Worm (Caenorhabditis elegans) whole organism, L1 larva: ENCODE results near the gene irld-32.
"Not testable (repeated sequence)": the region's sequence is repeated elsewhere in the genome, so short reads cannot be mapped to it uniquely, and the experiment has no call there.

ENCODE experiments used
- C16A3.4 ChIP-seq: fragments of 150-350 bp; optimal IDR thresholded peaks from 2 replicates; lab custom pipeline; 2014; ENCODE audit warnings: missing biosample characterization, missing genetic modification characterization
- F16B12.6 ChIP-seq: fragments of 150-350 bp; optimal IDR thresholded peaks from 2 replicates; lab custom pipeline; 2014; ENCODE audit warnings: missing biosample characterization, missing genetic modification characterization
- alr-1 ChIP-seq: fragments of 200-800 bp; sonication (Bioruptor generic); optimal IDR thresholded peaks from 2 replicates; lab custom pipeline; 2018; ENCODE audit warnings: borderline replicate concordance, mild to moderate bottlenecking, missing genetic modification characterization, missing compliant biosample characterization
- aly-2 ChIP-seq: fragments of 150-350 bp; optimal IDR thresholded peaks from 2 replicates; lab custom pipeline; 2014; ENCODE audit warnings: missing biosample characterization, missing genetic modification characterization
- ama-1 ChIP-seq: fragments of 150-350 bp; optimal IDR thresholded peaks from 2 replicates; lab custom pipeline; 2014
- ceh-8 ChIP-seq: fragments of 200-800 bp; sonication (Bioruptor generic); optimal IDR thresholded peaks from 2 replicates; lab custom pipeline; 2018; ENCODE audit warnings: mild to moderate bottlenecking, missing genetic modification characterization, moderate library complexity, missing compliant biosample characterization
- ceh-82 ChIP-seq, 3 experiments: fragments of 150-350 bp in 1 of 3; sonication (generic microtip) in 2 of 3; optimal IDR thresholded peaks; 2 replicates each; lab custom pipeline; 2014 to 2017; ENCODE audit warnings: missing biosample characterization in 3 of 3, missing genetic modification characterization in 3 of 3
- ceh-88 ChIP-seq: fragments of 200-800 bp; sonication (Bioruptor generic); IDR thresholded peaks from 2 replicates; pipeline ENCODE4 v1.3.6; 2022; ENCODE audit warnings: missing genetic modification characterization, missing compliant biosample characterization
- dpl-1 ChIP-seq, 3 experiments: fragments of 150-350 bp in 2 of 3; sonication (generic microtip) in 1 of 3; optimal IDR thresholded peaks; 2 replicates each; lab custom pipeline; 2014 to 2017; ENCODE audit warnings: missing biosample characterization in 3 of 3, missing genetic modification characterization in 3 of 3, missing genetic modification reagents in 3 of 3
- efl-1 ChIP-seq, 4 experiments: fragments of 150-350 bp; optimal IDR thresholded peaks in 3 of 4; peaks in 1 of 4; 1 replicate in 1 of 4; 2 replicates in 3 of 4; lab custom pipeline; 2014; ENCODE audit warnings: missing biosample characterization in 2 of 4, missing genetic modification characterization in 2 of 4, missing genetic modification reagents in 2 of 4
- efl-3 ChIP-seq: fragments of 200-800 bp; sonication (Bioruptor generic); optimal IDR thresholded peaks from 2 replicates; lab custom pipeline; 2018; ENCODE audit warnings: mild to moderate bottlenecking, missing genetic modification characterization, missing compliant biosample characterization
- egl-13 ChIP-seq: sonication (generic microtip); optimal IDR thresholded peaks from 2 replicates; lab custom pipeline; 2016; ENCODE audit warnings: missing genotype, missing genetic modification reagents, missing genetic modification characterization, missing compliant biosample characterization
- elt-2 ChIP-seq: sonication (generic microtip); optimal IDR thresholded peaks from 2 replicates; lab custom pipeline; 2016; ENCODE audit warnings: missing genetic modification characterization, mild to moderate bottlenecking, inconsistent platforms, missing compliant biosample characterization, missing genetic modification reagents
- fkh-10 ChIP-seq: sonication (generic microtip); optimal IDR thresholded peaks from 2 replicates; lab custom pipeline; 2017; ENCODE audit warnings: missing biosample characterization, missing genetic modification reagents, missing genetic modification characterization
- isw-1 ChIP-seq: fragments of 200-800 bp; sonication (Bioruptor generic); IDR thresholded peaks from 2 replicates; pipeline ENCODE4 v1.3.6; 2022; ENCODE audit warnings: missing genetic modification characterization, missing compliant biosample characterization
- lin-13 ChIP-seq: fragments of 150-350 bp; optimal IDR thresholded peaks from 2 replicates; lab custom pipeline; 2014; ENCODE audit warnings: missing biosample characterization, missing genetic modification reagents, missing genetic modification characterization
- lin-15B ChIP-seq: fragments of 150-350 bp; sonication (generic microtip); optimal IDR thresholded peaks from 3 replicates; lab custom pipeline; 2014; ENCODE audit warnings: missing biosample characterization, missing genetic modification characterization
- lin-39 ChIP-seq: fragments of 150-350 bp; optimal IDR thresholded peaks from 2 replicates; lab custom pipeline; 2014; ENCODE audit warnings: missing biosample characterization, missing genetic modification reagents, missing genetic modification characterization
- lsy-2 ChIP-seq, 2 experiments: fragments of 150-350 bp; optimal IDR thresholded peaks; 2 replicates each; lab custom pipeline; 2014; ENCODE audit warnings: missing biosample characterization in 2 of 2, missing genetic modification characterization in 2 of 2
- nhr-11 ChIP-seq: fragments of 150-350 bp; optimal IDR thresholded peaks from 2 replicates; lab custom pipeline; 2014; ENCODE audit warnings: missing biosample characterization, missing genetic modification characterization
- nhr-12 ChIP-seq: sonication (generic microtip); optimal IDR thresholded peaks from 2 replicates; lab custom pipeline; 2017; ENCODE audit warnings: missing biosample characterization, missing genetic modification characterization
- nhr-19 ChIP-seq: fragments of 200-800 bp; sonication (Bioruptor generic); conservative IDR thresholded peaks from 2 replicates; pipeline ENCODE4 v1.3.6; 2022; ENCODE audit warnings: missing genetic modification characterization, missing compliant biosample characterization
- nhr-20 ChIP-seq: sonication (generic microtip); optimal IDR thresholded peaks from 2 replicates; lab custom pipeline; 2016; ENCODE audit warnings: mild to moderate bottlenecking, missing genetic modification characterization, missing compliant biosample characterization
- nhr-47 ChIP-seq: sonication (generic microtip); optimal IDR thresholded peaks from 2 replicates; lab custom pipeline; 2016; ENCODE audit warnings: mild to moderate bottlenecking, missing genetic modification characterization, moderate library complexity, missing compliant biosample characterization
- nhr-76 ChIP-seq: sonication (generic microtip); optimal IDR thresholded peaks from 2 replicates; lab custom pipeline; 2017; ENCODE audit warnings: missing biosample characterization, missing genetic modification characterization
- nhr-77 ChIP-seq: fragments of 150-350 bp; optimal IDR thresholded peaks from 2 replicates; lab custom pipeline; 2014; ENCODE audit warnings: missing biosample characterization, missing genetic modification characterization
- nhr-84 ChIP-seq: sonication (generic microtip); optimal IDR thresholded peaks from 2 replicates; lab custom pipeline; 2017; ENCODE audit warnings: missing biosample characterization, missing genetic modification characterization
- nhr-85 ChIP-seq: sonication (generic microtip); peaks from one replicate; lab custom pipeline; 2016; ENCODE audit warnings: missing genetic modification characterization, inconsistent platforms, missing compliant biosample characterization
- nhr-90 ChIP-seq: sonication (generic microtip); optimal IDR thresholded peaks from 2 replicates; lab custom pipeline; 2016; ENCODE audit warnings: mild to moderate bottlenecking, missing genetic modification characterization, missing compliant biosample characterization; ENCODE audit not compliant: poor library complexity
- rnt-1 ChIP-seq: sonication (generic microtip); optimal IDR thresholded peaks from 2 replicates; lab custom pipeline; 2016; ENCODE audit warnings: mild to moderate bottlenecking, missing genetic modification characterization, moderate library complexity, missing compliant biosample characterization
- skn-1 ChIP-seq: fragments of 150-350 bp; optimal IDR thresholded peaks from 2 replicates; lab custom pipeline; 2014; ENCODE audit warnings: missing biosample characterization, missing genetic modification characterization
- snpc-4 ChIP-seq: fragments of 150-350 bp; optimal IDR thresholded peaks from 2 replicates; lab custom pipeline; 2014; ENCODE audit warnings: missing biosample characterization, missing genetic modification characterization
- snu-23 ChIP-seq: sonication (generic microtip); optimal IDR thresholded peaks from 2 replicates; lab custom pipeline; 2016; ENCODE audit warnings: missing genetic modification characterization, missing compliant biosample characterization
- sox-4 ChIP-seq: sonication (generic microtip); optimal IDR thresholded peaks from 2 replicates; lab custom pipeline; 2016; ENCODE audit warnings: missing genetic modification characterization, missing compliant biosample characterization
- sup-37 ChIP-seq: fragments of 200-800 bp; sonication (Bioruptor generic); optimal IDR thresholded peaks from 2 replicates; lab custom pipeline; 2018; ENCODE audit warnings: mild to moderate bottlenecking, missing genetic modification characterization, missing compliant biosample characterization
- swsn-7 ChIP-seq: sonication (generic microtip); optimal IDR thresholded peaks from 2 replicates; lab custom pipeline; 2016; ENCODE audit warnings: missing genetic modification characterization, missing compliant biosample characterization
- tlp-1 ChIP-seq: fragments of 150-350 bp; optimal IDR thresholded peaks from 2 replicates; lab custom pipeline; 2014; ENCODE audit warnings: missing biosample characterization, missing genetic modification characterization
- unc-62 ChIP-seq: fragments of 150-350 bp; optimal IDR thresholded peaks from 2 replicates; lab custom pipeline; 2014; ENCODE audit warnings: missing biosample characterization, missing genetic modification reagents, missing genetic modification characterization
- unc-86 ChIP-seq: sonication (generic microtip); optimal IDR thresholded peaks from 2 replicates; lab custom pipeline; 2016; ENCODE audit warnings: missing genetic modification characterization, missing compliant biosample characterization
- unc-98 ChIP-seq: fragments of 200-800 bp; sonication (Bioruptor generic); IDR thresholded peaks from 2 replicates; pipeline ENCODE4 v1.3.6; 2022; ENCODE audit warnings: missing genetic modification characterization, missing compliant biosample characterization
- ztf-11 ChIP-seq, 2 experiments: sonication (generic microtip); optimal IDR thresholded peaks; 2 replicates each; lab custom pipeline; 2016 to 2017; ENCODE audit warnings: missing genetic modification characterization in 2 of 2, missing biosample characterization in 1 of 2, missing compliant biosample characterization in 1 of 2

Gene irld-32

ce11 chrV:2331616-2332015, at the start of gene irld-32:
irld-32 (plus strand) TSS chrV:2331916.
- not testable (repeated sequence) for TF ChIP-seq ztf-11 (tag; optimal IDR thresholded peaks at IDR 0.05; lab: Kevin White, UChicago); snu-23 (GFP tag; lab: Kevin White, UChicago); swsn-7 (tag; lab: Kevin White, UChicago)

ce11 chrV:2285107-2285506, 46.6 kb upstream of the irld-32 start, which contains the start of gene nhr-227:
nhr-227 (plus strand) TSS chrV:2285432.
- TF ChIP-seq isw-1 (GFP tag; lab: Robert Waterston, UW) (no peak), efl-1 (optimal IDR thresholded peaks at IDR 0.05; lab: Kevin White, UChicago) (no peak), efl-1 (GFP tag; optimal IDR thresholded peaks at IDR 0.05 in 1 of 2; lab: Kevin White, UChicago) (peak in 1 of 2 experiments; percentile 89), alr-1 (tag; lab: Kevin White, UChicago) (no peak)

- TF ChIP-seq nhr-12 (tag; lab: Kevin White, UChicago) (no peak), F16B12.6 (no peak), unc-86 (tag; lab: Kevin White, UChicago) (no peak), lin-13 (GFP tag; lab: Kevin White, UChicago) (no peak), snu-23 (GFP tag; lab: Kevin White, UChicago) (no peak), lin-39 (tag; lab: Kevin White, UChicago) (no peak), nhr-90 (tag; lab: Kevin White, UChicago) (no peak), tlp-1 (tag; lab: Kevin White, UChicago) (no peak), nhr-76 (tag; lab: Kevin White, UChicago) (no peak), nhr-19 (GFP tag; lab: Robert Waterston, UW) (no peak), lsy-2 (tag; optimal IDR thresholded peaks at IDR 0.05; lab: Kevin White, UChicago) (no peak), unc-98 (GFP tag; lab: Robert Waterston, UW) (no peak), egl-13 (no peak), sox-4 (no peak), nhr-20 (tag; lab: Kevin White, UChicago) (no peak), rnt-1 (no peak), C16A3.4 (tag; lab: Kevin White, UChicago) (no peak), nhr-47 (no peak), elt-2 (no peak)
Observed at ce11 chrV:2290329-2290728, 41.4 kb upstream of the irld-32 start, which contains the start of gene nhr-225. nhr-225 (minus strand) TSS chrV:2290474.

- TF ChIP-seq nhr-85, result no peak
- TF ChIP-seq nhr-84 (tag; lab: Kevin White, UChicago), result no peak
- no peak for TF ChIP-seq nhr-11 (tag; lab: Kevin White, UChicago)
- TF ChIP-seq fkh-10 (GFP tag; lab: Kevin White, UChicago), result no peak
- TF ChIP-seq sup-37 (GFP tag; lab: Kevin White, UChicago), result no peak
- TF ChIP-seq dpl-1 (GFP tag; optimal IDR thresholded peaks at IDR 0.05; lab: Kevin White, UChicago), result no peak
- TF ChIP-seq nhr-77 (tag; lab: Kevin White, UChicago), result no peak
- no peak for TF ChIP-seq skn-1 (tag; lab: Kevin White, UChicago)
- TF ChIP-seq sox-4, result no peak
- no peak for TF ChIP-seq unc-98 (GFP tag; lab: Robert Waterston, UW)
- no peak for TF ChIP-seq ceh-82 (tag; optimal IDR thresholded peaks at IDR 0.05; lab: Kevin White, UChicago)
- TF ChIP-seq ceh-88 (GFP tag; lab: Robert Waterston, UW), result no peak
- TF ChIP-seq lin-15B (tag; lab: Kevin White, UChicago), result no peak
- TF ChIP-seq efl-3 (GFP tag; lab: Kevin White, UChicago), result no peak
- TF ChIP-seq snpc-4 (tag; lab: Kevin White, UChicago), result no peak
- TF ChIP-seq aly-2, result no peak
- TF ChIP-seq ama-1 (lab: Kevin White, UChicago), result no peak
- no peak for TF ChIP-seq C16A3.4 (tag; lab: Kevin White, UChicago)
- no peak for TF ChIP-seq unc-62 (GFP tag; lab: Kevin White, UChicago)
- TF ChIP-seq ceh-8 (GFP tag; lab: Kevin White, UChicago), result no peak
Observed at ce11 chrV:2292240-2292639, 39.5 kb upstream of the irld-32 start, which contains the start of gene nhr-115. nhr-115 (plus strand) TSS chrV:2292540.
